Worm (Caenorhabditis elegans): ENCODE measurements around the gene ZK370.6.

The ZK370.6 gene

DNA sequence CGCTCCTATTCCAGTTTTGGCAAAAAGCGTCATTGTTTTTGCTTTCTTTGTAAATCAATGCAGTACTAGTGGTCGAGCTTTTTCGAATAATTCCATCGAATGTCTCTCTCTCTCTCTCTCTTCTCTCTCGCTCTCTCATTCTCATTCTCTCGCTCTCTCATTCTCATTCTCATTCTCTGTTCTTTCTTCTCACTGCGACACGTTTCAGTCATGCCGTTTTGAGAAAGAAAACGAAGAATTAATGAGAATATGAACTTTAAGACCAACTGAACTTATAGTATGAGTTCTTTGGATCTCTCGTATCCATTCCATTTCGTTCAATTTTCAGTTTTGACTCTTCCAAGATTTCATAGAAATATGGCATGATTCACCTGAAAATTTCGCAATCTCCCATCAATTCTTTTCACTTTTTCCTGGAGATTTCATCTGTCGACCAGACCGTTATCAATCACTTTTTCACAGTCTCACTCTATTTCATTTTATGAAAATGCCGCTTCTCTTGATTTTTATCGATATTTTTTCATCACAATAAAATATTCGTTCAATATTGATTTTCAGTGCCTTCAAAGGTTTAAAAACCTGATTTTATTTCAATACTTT, 28.9 kb upstream of the ZK370.6 start (continued):
- TF ChIP-seq F13H6.1 (tag; optimal IDR thresholded peaks at IDR 0.05) (no peak), alr-1 (tag; optimal IDR thresholded peaks at IDR 0.05) (no peak), lin-39 (tag; optimal IDR thresholded peaks at IDR 0.05) (no peak), unc-39 (tag; optimal IDR thresholded peaks at IDR 0.05) (no peak), lin-11 (tag; optimal IDR thresholded peaks at IDR 0.05) (no peak), C34F6.9 (tag; optimal IDR thresholded peaks at IDR 0.05) (peak; percentile 29), nhr-25 (tag; optimal IDR thresholded peaks at IDR 0.05) (no peak), nhr-237 (tag; optimal IDR thresholded peaks at IDR 0.05) (no peak), nhr-21 (tag; optimal IDR thresholded peaks at IDR 0.05) (peak; percentile 35), nhr-12 (tag; optimal IDR thresholded peaks at IDR 0.05) (no peak), sem-4 (tag; optimal IDR thresholded peaks at IDR 0.05) (no peak), nhr-77 (tag; optimal IDR thresholded peaks at IDR 0.05) (no peak)

DNA sequence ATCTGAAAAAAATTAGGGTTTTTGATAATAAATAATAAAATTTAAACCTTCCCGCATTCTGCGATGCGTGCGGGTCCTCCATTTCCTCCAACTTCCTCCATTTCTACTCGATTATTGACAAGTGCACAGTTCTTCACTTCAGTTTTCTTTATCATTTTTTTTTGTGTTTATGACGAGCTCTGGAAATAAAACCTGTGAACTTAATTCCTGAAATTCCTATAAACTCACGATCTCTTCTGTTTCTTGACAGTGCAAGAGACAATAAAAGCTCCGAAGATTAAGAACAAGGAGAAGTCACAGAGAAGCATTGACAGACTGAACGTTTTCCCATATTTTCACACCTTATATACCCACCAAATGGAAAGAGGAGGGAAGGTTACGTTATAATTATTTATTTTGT, 28.2 kb upstream of the ZK370.6 start, which contains the start of gene K02D10.3:
K02D10.3 (minus strand) TSS at position 101 of the 400 bp plus-strand sequence.
- TF ChIP-seq sem-4 (tag; optimal IDR thresholded peaks at IDR 0.05) = no peak
- TF ChIP-seq nhr-237 (tag; optimal IDR thresholded peaks at IDR 0.05) = no peak
- TF ChIP-seq crh-2 (tag; optimal IDR thresholded peaks at IDR 0.05) = no peak
- no peak for TF ChIP-seq nhr-10 (tag; optimal IDR thresholded peaks at IDR 0.05)
- no peak for TF ChIP-seq C34F6.9 (tag; optimal IDR thresholded peaks at IDR 0.05)
- TF ChIP-seq ceh-82 (tag; optimal IDR thresholded peaks at IDR 0.05) = no peak
- TF ChIP-seq mbf-1 (tag; optimal IDR thresholded peaks at IDR 0.05) = no peak
- no peak for TF ChIP-seq nhr-12 (tag; optimal IDR thresholded peaks at IDR 0.05)

DNA sequence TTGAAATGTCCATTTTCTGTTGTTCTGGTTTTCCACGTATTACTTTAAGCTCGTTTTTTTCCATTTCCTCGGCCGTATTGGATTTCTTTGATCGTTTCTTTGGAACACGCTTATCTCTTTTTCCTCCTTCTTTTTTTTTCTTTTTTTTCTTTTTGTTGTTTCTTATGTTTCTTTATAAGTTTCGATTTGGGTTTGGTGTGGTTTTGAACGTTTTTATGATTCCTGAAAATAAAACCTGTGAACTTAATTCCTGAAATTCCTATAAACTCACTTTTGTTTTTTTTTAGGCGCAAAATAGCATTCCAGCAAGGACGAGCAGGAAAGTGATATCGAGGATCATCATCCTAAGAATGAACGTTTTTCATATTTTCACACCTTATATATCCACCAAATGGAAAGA, 27.5 kb upstream of the ZK370.6 start, which contains the start of gene K02D10.2:
K02D10.2 (minus strand) TSS at position 101 of the 400 bp plus-strand sequence.
- TF ChIP-seq lin-11 (tag; optimal IDR thresholded peaks at IDR 0.05) (no peak), ztf-11 (tag; optimal IDR thresholded peaks at IDR 0.05) (no peak), mbf-1 (tag; optimal IDR thresholded peaks at IDR 0.05) (no peak), nhr-11 (tag; optimal IDR thresholded peaks at IDR 0.05) (no peak), blmp-1 (tag; optimal IDR thresholded peaks at IDR 0.05; ENCODE audit: insufficient read depth) (no peak), lin-13 (GFP tag; optimal IDR thresholded peaks at IDR 0.05) (no peak), unc-55 (GFP tag; optimal IDR thresholded peaks at IDR 0.05) (no peak), nhr-21 (tag; optimal IDR thresholded peaks at IDR 0.05) (no peak), gmeb-1 (tag; optimal IDR thresholded peaks at IDR 0.05) (no peak), mab-5 (tag; optimal IDR thresholded peaks at IDR 0.05) (no peak), ZK546.5 (tag; optimal IDR thresholded peaks at IDR 0.05) (no peak)

DNA sequence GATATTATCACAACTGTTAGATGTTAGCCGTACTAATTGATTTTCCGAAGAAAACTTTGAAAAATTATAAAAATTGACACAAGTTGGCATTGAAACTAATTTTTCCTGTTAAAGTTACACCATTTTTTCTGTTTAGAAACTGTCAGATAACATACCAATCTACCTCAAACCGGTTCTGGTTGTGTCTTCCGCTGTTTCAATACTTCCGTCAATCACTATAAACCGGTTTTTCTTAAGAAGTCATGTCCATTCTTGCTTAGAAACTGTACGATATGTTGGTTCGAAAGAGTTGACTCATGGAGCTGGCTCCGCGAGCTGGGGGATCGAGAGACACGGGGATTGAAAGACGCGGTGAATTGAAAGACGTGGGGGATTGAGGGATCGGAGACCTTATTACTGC, 26.6 kb upstream of the ZK370.6 start:
- peak; percentile 48 for TF ChIP-seq nhr-25 (tag; optimal IDR thresholded peaks at IDR 0.05)
- TF ChIP-seq zag-1 (tag; optimal IDR thresholded peaks at IDR 0.05) = no peak

DNA sequence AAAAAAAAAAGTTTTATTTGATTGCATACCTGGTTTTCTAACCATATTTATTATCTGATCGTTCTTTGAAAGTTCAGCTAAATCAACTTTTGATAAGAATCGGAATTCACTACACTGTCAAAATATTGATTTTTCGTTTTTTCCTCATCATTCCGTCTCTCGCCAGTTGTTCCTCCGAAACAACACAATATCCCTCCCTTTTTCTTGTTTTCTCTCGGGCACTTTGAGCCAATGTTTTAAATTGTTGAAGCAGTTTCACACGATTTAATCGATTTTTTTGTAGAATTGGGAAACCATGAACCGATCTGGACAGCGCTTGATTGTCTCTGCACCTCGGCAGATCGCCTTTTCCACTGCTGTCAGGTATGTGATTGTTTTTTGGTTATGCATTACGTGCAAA, 25.6 kb upstream of the ZK370.6 start, which contains the start of gene K02D10.1:
K02D10.1 (plus strand) TSS at position 284 of the 400 bp plus-strand sequence.
- TF ChIP-seq ama-1 (optimal IDR thresholded peaks at IDR 0.05) (peak; percentile 2), mab-5 (tag; optimal IDR thresholded peaks at IDR 0.05) (no peak), fos-1 (tag; optimal IDR thresholded peaks at IDR 0.05) (no peak), sem-4 (tag; optimal IDR thresholded peaks at IDR 0.05) (no peak), lin-39 (tag; optimal IDR thresholded peaks at IDR 0.05) (no peak), crh-2 (tag; optimal IDR thresholded peaks at IDR 0.05) (no peak), nhr-237 (tag; optimal IDR thresholded peaks at IDR 0.05) (no peak), mdl-1 (tag; optimal IDR thresholded peaks at IDR 0.05) (no peak), unc-55 (GFP tag; optimal IDR thresholded peaks at IDR 0.05) (no peak), C34F6.9 (tag; optimal IDR thresholded peaks at IDR 0.05) (peak; percentile 12), dmd-4 (tag; optimal IDR thresholded peaks at IDR 0.05) (no peak), nhr-129 (tag; optimal IDR thresholded peaks at IDR 0.05) (no peak)

DNA sequence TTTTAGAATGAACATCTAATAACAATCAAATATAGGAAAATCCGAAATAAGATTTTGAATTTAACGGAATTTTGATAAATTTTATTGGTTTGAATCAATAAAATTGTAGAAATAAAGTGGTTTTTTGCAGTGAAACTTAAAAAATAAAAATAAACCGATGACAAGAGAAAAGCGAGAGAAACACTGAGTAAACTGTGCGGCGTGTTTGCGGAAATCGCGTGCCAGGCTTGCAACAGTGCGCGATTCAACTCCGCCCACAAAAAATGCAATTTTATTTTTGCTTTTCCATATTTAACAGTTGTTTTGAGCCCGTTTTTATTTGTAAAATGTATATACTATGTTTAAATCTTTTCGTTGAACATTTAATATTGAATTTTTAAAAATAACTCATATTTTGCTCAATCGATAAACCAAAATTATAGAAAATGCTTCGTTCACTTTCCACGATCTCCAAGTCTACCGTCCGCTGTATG, 24.3 kb upstream of the ZK370.6 start, which contains the start of gene mtss-1:
mtss-1 (plus strand) TSS at position 423 of the 473 bp plus-strand sequence.
- TF ChIP-seq lsy-2 (tag; optimal IDR thresholded peaks at IDR 0.05) (peak; percentile 26 to 67), snpc-4 (tag; optimal IDR thresholded peaks at IDR 0.05) (no peak), unc-55 (GFP tag; optimal IDR thresholded peaks at IDR 0.05) (peak; percentile 73), ztf-4 (tag; optimal IDR thresholded peaks at IDR 0.05) (no peak), sma-3 (GFP tag; optimal IDR thresholded peaks at IDR 0.05) (peak; percentile 41), mdl-1 (tag; optimal IDR thresholded peaks at IDR 0.05) (no peak), lin-13 (GFP tag; optimal IDR thresholded peaks at IDR 0.05) (peak; percentile 48), sma-9 (GFP tag; optimal IDR thresholded peaks at IDR 0.05) (peak; percentile 52), sma-9 (tag; optimal IDR thresholded peaks at IDR 0.05) (no peak), sem-4 (tag; optimal IDR thresholded peaks at IDR 0.05) (no peak), Y55F3AM.14 (GFP tag; optimal IDR thresholded peaks at IDR 0.05) (no peak), skn-1 (tag; optimal IDR thresholded peaks at IDR 0.05) (peak; percentile 13), nhr-11 (tag; optimal IDR thresholded peaks at IDR 0.05) (no peak), peb-1 (tag; optimal IDR thresholded peaks at IDR 0.05) (no peak), F13H6.1 (tag; optimal IDR thresholded peaks at IDR 0.05) (peak; percentile 69), nhr-6 (tag; optimal IDR thresholded peaks at IDR 0.05) (no peak), nhr-129 (tag; optimal IDR thresholded peaks at IDR 0.05) (peak; percentile 49), nhr-77 (tag; optimal IDR thresholded peaks at IDR 0.05) (no peak), nhr-10 (tag; optimal IDR thresholded peaks at IDR 0.05) (no peak), ceh-16 (tag; optimal IDR thresholded peaks at IDR 0.05) (no peak), mbf-1 (tag; optimal IDR thresholded peaks at IDR 0.05) (peak; percentile 16), unc-39 (tag; optimal IDR thresholded peaks at IDR 0.05) (no peak), elt-3 (tag; optimal IDR thresholded peaks at IDR 0.05) (no peak)
